Fruit fly (Drosophila melanogaster) whole organism: ENCODE measurements around the gene Fst.

Experiments
- CG8478 ChIP-seq: fragments of >200 bp; optimal IDR thresholded peaks from 2 replicates; lab custom pipeline; 2018; ENCODE audit warnings: inconsistent platforms
- Dll ChIP-seq: fragments of >200 bp; optimal IDR thresholded peaks from 2 replicates; lab custom pipeline; 2017
- pan ChIP-seq: fragments of >200 bp; optimal IDR thresholded peaks from 2 replicates; lab custom pipeline; 2017
- psq ChIP-seq: fragments of >200 bp; optimal IDR thresholded peaks from 2 replicates; lab custom pipeline; 2017
- usp ChIP-seq: fragments of >200 bp; optimal IDR thresholded peaks from 2 replicates; lab custom pipeline; 2017; ENCODE audit warnings: missing biosample characterization, missing genetic modification characterization, mixed read lengths

DNA sequence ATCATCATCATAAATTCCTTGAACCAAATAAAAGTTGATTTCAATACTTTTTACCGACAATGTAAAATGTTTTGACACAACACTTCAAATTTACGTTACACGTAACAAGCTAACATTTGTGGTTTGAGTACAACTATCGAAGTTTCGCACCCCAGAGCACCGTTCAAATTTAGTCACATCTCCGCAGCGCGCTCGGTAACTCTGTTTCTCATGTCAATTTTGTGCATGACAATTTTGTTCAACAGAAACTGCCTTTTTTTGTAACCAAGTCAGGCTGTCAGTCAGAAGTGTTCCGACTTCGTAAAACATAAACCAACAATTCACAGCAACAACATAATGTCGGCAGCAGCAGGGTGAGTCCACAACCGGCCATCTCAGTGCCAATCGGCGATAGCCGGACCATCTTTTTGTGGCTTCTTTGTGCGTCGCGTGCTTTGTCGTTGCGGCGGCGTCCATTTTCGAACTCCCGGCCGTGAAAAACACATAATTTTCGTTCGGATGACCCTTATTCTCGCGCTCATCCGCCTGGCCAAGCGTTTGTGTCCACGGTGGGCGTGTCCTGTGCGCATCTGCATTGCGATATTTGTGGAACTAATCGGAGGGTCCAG lies 31.9 kb upstream of the Fst start, which contains the start of gene p23:
- no peak for TF ChIP-seq Dll (lab: Kevin White, UChicago)
- TF ChIP-seq pan (lab: Kevin White, UChicago): no peak
- TF ChIP-seq CG8478 (lab: Kevin White, UChicago): no peak
- TF ChIP-seq usp: no peak
- no peak for TF ChIP-seq psq
